Worm (Caenorhabditis elegans): ENCODE measurements around the gene dhc-4.

dhc-4 gene

DNA sequence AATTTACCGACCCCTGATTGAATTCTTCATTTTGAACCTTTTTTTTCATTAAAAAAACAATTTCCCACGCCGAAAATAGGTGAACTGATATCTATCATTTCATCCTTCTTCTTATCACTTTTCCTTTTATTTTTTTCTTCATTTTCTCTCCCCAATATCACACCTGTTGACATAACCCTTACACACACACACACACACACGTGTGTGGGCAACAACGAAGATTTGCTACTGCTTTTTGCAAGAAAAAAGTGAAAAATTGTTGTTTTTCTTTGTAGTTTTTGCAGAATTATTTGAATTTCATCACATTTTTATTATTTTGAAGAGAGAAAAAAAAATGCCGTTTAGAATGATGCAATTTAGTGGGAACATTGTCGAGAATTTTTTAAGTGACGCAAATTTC lies 70.9 kb downstream of the dhc-4 start:
- TF ChIP-seq T22C8.4 (GFP tag; IDR thresholded peaks at IDR 0.05) (no peak), cog-1 (tag; optimal IDR thresholded peaks at IDR 0.05) (no peak), med-1 (GFP tag; optimal IDR thresholded peaks at IDR 0.05; ENCODE audit: insufficient read depth) (no peak), ref-1 (GFP tag; conservative IDR thresholded peaks at IDR 0.05) (no peak), klf-2 (GFP tag; conservative IDR thresholded peaks at IDR 0.05) (no peak), ztf-23 (GFP tag; IDR thresholded peaks at IDR 0.05) (no peak), tab-1 (GFP tag; IDR thresholded peaks at IDR 0.05) (no peak), ztf-29 (GFP tag; IDR thresholded peaks at IDR 0.05) (no peak)

Measured in whole organism, midembryonic.